Fruit fly (Drosophila melanogaster) whole organism, prepupa: ENCODE data around the gene CG6928.

Source experiments
- Blimp-1 ChIP-seq: fragments of 200-800 bp; sonication (Bioruptor generic); optimal IDR thresholded peaks from 3 replicates; lab custom pipeline; 2017; ENCODE audit warnings: missing biosample characterization, missing genetic modification characterization, mild to moderate bottlenecking, moderate library complexity, missing genetic modification reagents
- CG10669 ChIP-seq: fragments of 200-800 bp; sonication (Bioruptor generic); optimal IDR thresholded peaks from 3 replicates; lab custom pipeline; 2018; ENCODE audit warnings: missing biosample characterization, mild to moderate bottlenecking, missing genetic modification characterization, moderate library complexity
- CG11294 ChIP-seq: fragments of 200-800 bp; sonication (Bioruptor generic); IDR thresholded peaks from 2 replicates; pipeline ENCODE4 v1.3.6; 2022; ENCODE audit warnings: missing biosample characterization, missing genetic modification characterization
- CG11902 ChIP-seq: fragments of 200-800 bp; sonication (Bioruptor generic); optimal IDR thresholded peaks from 3 replicates; lab custom pipeline; 2016; ENCODE audit warnings: missing biosample characterization, missing genetic modification characterization
- CG15336 ChIP-seq: fragments of 200-800 bp; sonication (Bioruptor generic); IDR thresholded peaks from 2 replicates; pipeline ENCODE4 v1.3.6; 2022; ENCODE audit warnings: missing biosample characterization, missing genetic modification characterization
- CG1621 ChIP-seq: fragments of 200-800 bp; sonication (Bioruptor generic); optimal IDR thresholded peaks from 3 replicates; lab custom pipeline; 2018; ENCODE audit warnings: missing biosample characterization, mild to moderate bottlenecking, missing genetic modification characterization
- CG31627 ChIP-seq: fragments of 200-800 bp; sonication (Bioruptor generic); optimal IDR thresholded peaks from 3 replicates; lab custom pipeline; 2016; ENCODE audit warnings: missing biosample characterization, missing genetic modification characterization
- CG32006 ChIP-seq: fragments of 200-800 bp; sonication (Bioruptor generic); optimal IDR thresholded peaks from 3 replicates; lab custom pipeline; 2017; ENCODE audit warnings: missing biosample characterization, mild to moderate bottlenecking, missing genetic modification characterization
- CG34406 ChIP-seq: fragments of 200-800 bp; sonication (Bioruptor generic); optimal IDR thresholded peaks from 3 replicates; lab custom pipeline; 2016; ENCODE audit warnings: missing biosample characterization, missing genetic modification characterization
- CG6163 ChIP-seq: fragments of 200-800 bp; sonication (Bioruptor generic); IDR thresholded peaks from 3 replicates; pipeline ENCODE4 v1.3.6; 2022; ENCODE audit warnings: missing biosample characterization, missing genetic modification characterization
- CG7368 ChIP-seq: fragments of 200-800 bp; sonication (Bioruptor generic); optimal IDR thresholded peaks from 3 replicates; lab custom pipeline; 2016; ENCODE audit warnings: missing biosample characterization, missing genetic modification characterization
- CG8119 ChIP-seq: fragments of 200-800 bp; sonication (Bioruptor generic); IDR thresholded peaks from 3 replicates; pipeline ENCODE4 v1.3.6; 2022; ENCODE audit warnings: missing biosample characterization, missing genetic modification characterization
- CG9139 ChIP-seq: fragments of 200-800 bp; sonication (Bioruptor generic); optimal IDR thresholded peaks from 3 replicates; lab custom pipeline; 2017; ENCODE audit warnings: missing biosample characterization, mild to moderate bottlenecking, missing genetic modification characterization
- Eip78C ChIP-seq: fragments of 200-800 bp; sonication (Bioruptor generic); peaks from one replicate; lab custom pipeline; 2016; ENCODE audit warnings: missing biosample characterization, missing genetic modification characterization
- Eip93F ChIP-seq: fragments of 200-800 bp; sonication (Bioruptor generic); optimal IDR thresholded peaks from 2 replicates; lab custom pipeline; 2016; ENCODE audit warnings: missing biosample characterization, mild to moderate bottlenecking, missing genetic modification characterization
- Ets21C ChIP-seq: fragments of 200-800 bp; sonication (Bioruptor generic); optimal IDR thresholded peaks from 3 replicates; lab custom pipeline; 2016; ENCODE audit warnings: missing biosample characterization, missing genetic modification characterization
- Ets96B ChIP-seq: fragments of 200-800 bp; optimal IDR thresholded peaks from 2 replicates; lab custom pipeline; 2019; ENCODE audit warnings: missing biosample characterization, mild to moderate bottlenecking, missing genetic modification characterization, moderate library complexity
- Gug ChIP-seq: fragments of 200-800 bp; sonication (Bioruptor generic); IDR thresholded peaks from 2 replicates; pipeline ENCODE4 v1.3.6; 2022; ENCODE audit warnings: missing biosample characterization, missing genetic modification characterization
- Lpt ChIP-seq: fragments of 200-800 bp; sonication (Bioruptor generic); optimal IDR thresholded peaks from 3 replicates; lab custom pipeline; 2016; ENCODE audit warnings: missing biosample characterization, missing genetic modification characterization
- Smox ChIP-seq: fragments of 200-800 bp; sonication (Bioruptor generic); optimal IDR thresholded peaks from 3 replicates; lab custom pipeline; 2016; ENCODE audit warnings: missing biosample characterization, missing genetic modification characterization
- achi ChIP-seq: fragments of 200-800 bp; sonication (Bioruptor generic); optimal IDR thresholded peaks from 3 replicates; lab custom pipeline; 2016; ENCODE audit warnings: missing biosample characterization, missing genetic modification characterization
- dac ChIP-seq: fragments of 200-800 bp; sonication (Bioruptor generic); optimal IDR thresholded peaks from 2 replicates; lab custom pipeline; 2017; ENCODE audit warnings: missing biosample characterization, mild to moderate bottlenecking, missing genetic modification characterization
- dsx ChIP-seq: fragments of 200-800 bp; optimal IDR thresholded peaks from 3 replicates; lab custom pipeline; 2019; ENCODE audit warnings: missing biosample characterization, mild to moderate bottlenecking, missing genetic modification characterization, moderate library complexity; ENCODE audit not compliant: poor library complexity, severe bottlenecking
- esn ChIP-seq: fragments of 200-800 bp; sonication (Bioruptor generic); optimal IDR thresholded peaks from 2 replicates; lab custom pipeline; 2016; ENCODE audit warnings: missing biosample characterization, mild to moderate bottlenecking, missing genetic modification characterization, moderate library complexity
- fkh ChIP-seq: fragments of 200-800 bp; sonication (Bioruptor generic); optimal IDR thresholded peaks from 3 replicates; lab custom pipeline; 2017; ENCODE audit warnings: missing biosample characterization, mild to moderate bottlenecking, missing genetic modification characterization, moderate library complexity
- lz ChIP-seq: fragments of 200-800 bp; sonication (Bioruptor generic); optimal IDR thresholded peaks from 3 replicates; lab custom pipeline; 2016; ENCODE audit warnings: missing biosample characterization, missing genetic modification characterization
- net ChIP-seq: fragments of 200-800 bp; sonication (Bioruptor generic); optimal IDR thresholded peaks from 3 replicates; lab custom pipeline; 2016; ENCODE audit warnings: missing biosample characterization, missing genetic modification characterization
- salr ChIP-seq, 2 experiments: fragments of 200-800 bp; sonication (Bioruptor generic); optimal IDR thresholded peaks; 3 replicates each; lab custom pipeline; 2016 to 2018; ENCODE audit warnings: missing biosample characterization in 2 of 2, missing genetic modification characterization in 2 of 2, mild to moderate bottlenecking in 1 of 2
- spab ChIP-seq: fragments of 200-800 bp; sonication (Bioruptor generic); optimal IDR thresholded peaks from 2 replicates; lab custom pipeline; 2017; ENCODE audit warnings: missing biosample characterization, mild to moderate bottlenecking, missing genetic modification characterization, missing genetic modification reagents
- vri ChIP-seq: fragments of 200-800 bp; sonication (Bioruptor generic); optimal IDR thresholded peaks from 3 replicates; lab custom pipeline; 2016; ENCODE audit warnings: missing biosample characterization, mild to moderate bottlenecking, missing genetic modification characterization

Gene CG6928

DNA sequence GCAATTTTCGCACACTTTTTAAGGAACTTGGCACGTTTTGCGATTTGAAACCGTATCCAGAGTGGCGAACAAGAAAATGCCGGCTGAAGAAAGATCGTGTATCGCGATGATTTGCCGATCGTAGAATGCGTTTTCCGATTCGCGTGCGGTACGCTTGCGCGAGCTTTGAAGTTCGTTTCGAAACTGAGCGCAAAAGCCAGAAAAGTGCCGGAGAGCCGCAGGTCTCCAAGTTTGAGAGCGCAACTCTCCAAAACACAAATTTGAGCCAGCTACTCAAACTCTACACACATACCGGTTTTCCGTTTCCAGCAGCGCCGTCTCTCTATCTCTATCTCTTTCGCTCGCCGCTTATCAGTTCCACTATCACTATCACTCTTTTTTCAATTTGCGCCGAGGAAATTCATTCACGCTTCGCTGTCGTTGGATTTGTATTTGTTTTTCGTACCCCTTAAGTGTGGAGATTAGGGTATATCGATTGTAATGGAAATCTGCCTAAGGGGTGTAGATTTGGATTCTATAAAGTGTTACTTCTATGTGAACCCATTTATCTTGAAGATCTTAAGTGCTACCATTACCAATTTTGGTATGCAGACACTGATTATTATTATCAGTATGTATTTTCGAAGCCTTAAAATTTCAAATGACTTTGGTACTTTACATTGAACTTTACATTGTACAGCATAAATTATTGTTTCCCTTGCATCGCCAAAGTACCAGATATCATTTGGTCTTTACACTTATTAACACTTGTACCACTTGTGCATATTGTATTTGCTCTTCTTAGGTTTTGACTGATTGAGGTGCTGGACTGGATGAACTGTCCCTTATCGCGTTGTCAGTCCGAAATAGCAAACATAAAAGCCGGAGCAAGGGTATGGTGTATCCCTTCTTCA lies 53.6 kb downstream of the CG6928 start (continued):
- TF ChIP-seq CG34406 (peak; percentile 3), Lpt (no peak), Gug (GFP tag; lab: Robert Waterston, UW) (peak; percentile 20; the same call in 1 of the 2 replicates), CG10669 (GFP tag; lab: Kevin White, UChicago) (peak; percentile 73), Ets21C (GFP tag; lab: Kevin White, UChicago) (peak; percentile 4), CG31627 (GFP tag; lab: Kevin White, UChicago) (peak; percentile 0), CG6163 (GFP tag; lab: Robert Waterston, UW) (peak; percentile 67), dsx (GFP tag; lab: Kevin White, UChicago) (peak; percentile 16), lz (peak; percentile 22), Ets96B (peak; percentile 53), CG8119 (GFP tag; lab: Robert Waterston, UW) (peak; percentile 46; the same call in 1 of the 3 replicates), Blimp-1 (GFP tag; lab: Kevin White, UChicago) (peak; percentile 3), CG7368 (GFP tag; lab: Kevin White, UChicago) (peak; percentile 56), dac (GFP tag; lab: Kevin White, UChicago) (no peak), fkh (GFP tag; lab: Kevin White, UChicago) (peak; percentile 91), CG9139 (GFP tag; lab: Kevin White, UChicago) (no peak), salr (GFP tag; optimal IDR thresholded peaks at IDR 0.05; lab: Kevin White, UChicago) (peak in 1 of 2 experiments; percentile 68), CG32006 (GFP tag; lab: Kevin White, UChicago) (peak; percentile 79), CG11294 (no peak), CG15336 (GFP tag; lab: Robert Waterston, UW) (peak; percentile 44), esn (GFP tag; lab: Kevin White, UChicago) (peak; percentile 44), net (GFP tag; lab: Kevin White, UChicago) (peak; percentile 55), spab (GFP tag; lab: Kevin White, UChicago) (peak; percentile 58)

dm6 chr3L:12057585-12057984 lies 54.6 kb downstream of the CG6928 start:
- no peak for TF ChIP-seq achi
- TF ChIP-seq CG8119 (GFP tag; lab: Robert Waterston, UW), result no peak
- TF ChIP-seq CG11902 (GFP tag; lab: Kevin White, UChicago), result no peak
- peak; percentile 2 for TF ChIP-seq vri (GFP tag; lab: Kevin White, UChicago)
- no peak for TF ChIP-seq Eip78C (GFP tag; lab: Kevin White, UChicago)
- no peak for TF ChIP-seq CG1621 (tag; lab: Kevin White, UChicago)
- TF ChIP-seq dac (GFP tag; lab: Kevin White, UChicago), result no peak
- TF ChIP-seq Eip93F (GFP tag; lab: Kevin White, UChicago), result no peak
- TF ChIP-seq Smox (GFP tag; lab: Kevin White, UChicago), result no peak
